Fruit fly (Drosophila melanogaster) whole organism, embryonic: ENCODE measurements around the gene Syt4.

Source experiments
- B-H2 ChIP-seq: fragments of 200-800 bp; sonication (Bioruptor generic); optimal IDR thresholded peaks from 2 replicates; lab custom pipeline; 2018; ENCODE audit warnings: missing biosample characterization, mild to moderate bottlenecking, missing genetic modification characterization
- Blimp-1 ChIP-seq: fragments of 200-800 bp; sonication (Bioruptor generic); optimal IDR thresholded peaks from 3 replicates; lab custom pipeline; 2018; ENCODE audit warnings: missing biosample characterization, missing genetic modification characterization, mild to moderate bottlenecking, moderate library complexity, missing genetic modification reagents
- CG11085 ChIP-seq: fragments of 200-800 bp; sonication (Bioruptor generic); IDR thresholded peaks from 2 replicates; pipeline ENCODE4 v1.3.6; 2022; ENCODE audit warnings: missing biosample characterization, missing genetic modification characterization
- CG11456 ChIP-seq: fragments of 200-800 bp; sonication (Bioruptor generic); IDR thresholded peaks from 3 replicates; pipeline ENCODE4 v1.3.6; 2022; ENCODE audit warnings: missing biosample characterization, missing genetic modification characterization
- CG12104 ChIP-seq: fragments of 200-800 bp; sonication (Bioruptor generic); optimal IDR thresholded peaks from 3 replicates; lab custom pipeline; 2016; ENCODE audit warnings: missing biosample characterization, missing genetic modification characterization
- CG13894 ChIP-seq: fragments of 200-800 bp; sonication (Bioruptor generic); optimal IDR thresholded peaks from 3 replicates; lab custom pipeline; 2018; ENCODE audit warnings: missing biosample characterization, mild to moderate bottlenecking, missing genetic modification characterization, moderate library complexity
- CG15269 ChIP-seq: fragments of 200-800 bp; sonication (Bioruptor generic); optimal IDR thresholded peaks from 2 replicates; lab custom pipeline; 2018; ENCODE audit warnings: missing biosample characterization, mild to moderate bottlenecking, missing genetic modification characterization, moderate library complexity
- CG15514 ChIP-seq: fragments of 200-800 bp; sonication (Bioruptor generic); optimal IDR thresholded peaks from 3 replicates; lab custom pipeline; 2017; ENCODE audit warnings: missing biosample characterization, missing genetic modification characterization, mild to moderate bottlenecking, moderate library complexity, missing genetic modification reagents
- CG1602 ChIP-seq: fragments of 200-800 bp; sonication (Bioruptor generic); optimal IDR thresholded peaks from 3 replicates; lab custom pipeline; 2016; ENCODE audit warnings: missing biosample characterization, missing genetic modification characterization
- CG17612 ChIP-seq: fragments of 200-800 bp; sonication (Bioruptor generic); IDR thresholded peaks from 2 replicates; pipeline ENCODE4 v1.3.6; 2022; ENCODE audit warnings: missing biosample characterization, missing genetic modification characterization
- CG18599 ChIP-seq: fragments of 200-800 bp; sonication (Bioruptor generic); optimal IDR thresholded peaks from 3 replicates; lab custom pipeline; 2017; ENCODE audit warnings: missing biosample characterization, missing genetic modification characterization, mild to moderate bottlenecking, moderate library complexity, missing genetic modification reagents
- CG2129 ChIP-seq: fragments of 200-800 bp; sonication (Bioruptor generic); IDR thresholded peaks from 2 replicates; pipeline ENCODE4 v1.3.6; 2022; ENCODE audit warnings: missing biosample characterization, missing genetic modification characterization; ENCODE audit not compliant: partially characterized antibody
- CG4854 ChIP-seq: fragments of 200-800 bp; sonication (Bioruptor generic); optimal IDR thresholded peaks from 2 replicates; lab custom pipeline; 2016; ENCODE audit warnings: missing biosample characterization, missing genetic modification characterization, inconsistent platforms
- CG5245 ChIP-seq: fragments of 200-800 bp; sonication (Bioruptor generic); optimal IDR thresholded peaks from 3 replicates; lab custom pipeline; 2016; ENCODE audit warnings: missing biosample characterization, missing genetic modification characterization
- CG6254 ChIP-seq: fragments of 200-800 bp; sonication (Bioruptor generic); optimal IDR thresholded peaks from 3 replicates; lab custom pipeline; 2017; ENCODE audit warnings: mild to moderate bottlenecking, missing biosample characterization, missing genetic modification reagents, missing genetic modification characterization
- CG6813 ChIP-seq: fragments of 200-800 bp; sonication (Bioruptor generic); optimal IDR thresholded peaks from 2 replicates; lab custom pipeline; 2017; ENCODE audit warnings: missing biosample characterization, missing genetic modification characterization, mild to moderate bottlenecking, moderate library complexity, missing genetic modification reagents
- CG9932 ChIP-seq: fragments of 200-800 bp; sonication (Bioruptor generic); IDR thresholded peaks from 2 replicates; pipeline ENCODE4 v1.3.6; 2022; ENCODE audit warnings: missing biosample characterization, missing genetic modification characterization
- CHES-1-like ChIP-seq: fragments of 200-800 bp; sonication (Bioruptor generic); optimal IDR thresholded peaks from 2 replicates; lab custom pipeline; 2016; ENCODE audit warnings: missing biosample characterization, missing genetic modification characterization
- CoRest ChIP-seq: fragments of 200-800 bp; sonication (Bioruptor generic); optimal IDR thresholded peaks from 3 replicates; lab custom pipeline; 2018; ENCODE audit warnings: missing biosample characterization, mild to moderate bottlenecking, missing genetic modification characterization, moderate library complexity
- Dek ChIP-seq: fragments of 200-800 bp; sonication (Bioruptor generic); optimal IDR thresholded peaks from 3 replicates; lab custom pipeline; 2019; ENCODE audit warnings: missing biosample characterization, mild to moderate bottlenecking, missing genetic modification characterization, moderate library complexity
- E2f1 ChIP-seq: fragments of 200-800 bp; sonication (Bioruptor generic); IDR thresholded peaks from 2 replicates; pipeline ENCODE4 v1.3.6; 2022; ENCODE audit warnings: missing biosample characterization, missing genetic modification characterization
- GATAe ChIP-seq: fragments of 200-800 bp; sonication (Bioruptor generic); conservative IDR thresholded peaks from 2 replicates; pipeline ENCODE4 v1.3.6; 2022; ENCODE audit warnings: missing biosample characterization, missing genetic modification characterization
- Hey ChIP-seq: fragments of 200-800 bp; sonication (Bioruptor generic); optimal IDR thresholded peaks from 3 replicates; lab custom pipeline; 2018; ENCODE audit warnings: missing biosample characterization, mild to moderate bottlenecking, missing genetic modification characterization
- Hmr ChIP-seq: fragments of 200-800 bp; sonication (Bioruptor generic); optimal IDR thresholded peaks from 3 replicates; lab custom pipeline; 2017; ENCODE audit warnings: mild to moderate bottlenecking, missing biosample characterization, missing genetic modification reagents, missing genetic modification characterization
- Hsf ChIP-seq: fragments of 200-800 bp; sonication (Bioruptor generic); optimal IDR thresholded peaks from 3 replicates; lab custom pipeline; 2016; ENCODE audit warnings: missing biosample characterization, missing genetic modification characterization
- Lim3 ChIP-seq: fragments of 200-800 bp; sonication (Bioruptor generic); IDR thresholded peaks from 2 replicates; pipeline ENCODE4 v1.3.6; 2022; ENCODE audit warnings: missing biosample characterization, missing genetic modification characterization
- Max ChIP-seq: fragments of 200-800 bp; sonication (Bioruptor generic); optimal IDR thresholded peaks from 2 replicates; lab custom pipeline; 2016; ENCODE audit warnings: missing biosample characterization, mild to moderate bottlenecking, missing genetic modification characterization
- Meics ChIP-seq: fragments of 200-800 bp; sonication (Bioruptor generic); optimal IDR thresholded peaks from 2 replicates; lab custom pipeline; 2017; ENCODE audit warnings: missing biosample characterization, mild to moderate bottlenecking, missing genetic modification characterization
- Myb ChIP-seq: fragments of 200-800 bp; sonication (Bioruptor generic); optimal IDR thresholded peaks from 2 replicates; lab custom pipeline; 2016; ENCODE audit warnings: missing biosample characterization, missing genetic modification characterization
- Rfx ChIP-seq: fragments of 200-800 bp; sonication (Bioruptor generic); IDR thresholded peaks from 2 replicates; pipeline ENCODE4 v1.3.6; 2022; ENCODE audit warnings: missing biosample characterization, missing genetic modification characterization
- br ChIP-seq: fragments of >200 bp; optimal IDR thresholded peaks from 2 replicates; lab custom pipeline; 2017
- crp ChIP-seq, 2 experiments: fragments of 200-800 bp; sonication (Bioruptor generic); optimal IDR thresholded peaks; 2 replicates in 1 of 2; 3 replicates in 1 of 2; lab custom pipeline; 2017; ENCODE audit warnings: missing biosample characterization in 2 of 2, missing genetic modification characterization in 2 of 2, mild to moderate bottlenecking in 1 of 2, moderate library complexity in 1 of 2
- cwo ChIP-seq: fragments of 200-800 bp; sonication (Bioruptor generic); optimal IDR thresholded peaks from 3 replicates; lab custom pipeline; 2017; ENCODE audit warnings: missing biosample characterization, missing genetic modification characterization, mild to moderate bottlenecking, moderate library complexity, missing genetic modification reagents
- emc ChIP-seq: fragments of 200-800 bp; sonication (Bioruptor generic); optimal IDR thresholded peaks from 2 replicates; lab custom pipeline; 2016; ENCODE audit warnings: missing biosample characterization, missing genetic modification characterization
- ems ChIP-seq: fragments of 200-800 bp; sonication (Bioruptor generic); optimal IDR thresholded peaks from 3 replicates; lab custom pipeline; 2016; ENCODE audit warnings: missing biosample characterization, missing genetic modification characterization
- eve ChIP-seq, 2 experiments: fragments of >200 bp; optimal IDR thresholded peaks; 2 replicates each; lab custom pipeline; 2017; ENCODE audit warnings: missing biosample characterization in 2 of 2, missing genetic modification characterization in 2 of 2
- exex ChIP-seq: fragments of 200-800 bp; sonication (Bioruptor generic); optimal IDR thresholded peaks from 4 replicates; lab custom pipeline; 2018; ENCODE audit warnings: missing biosample characterization, mild to moderate bottlenecking, missing genetic modification characterization, moderate library complexity
- fd3F ChIP-seq: fragments of 200-800 bp; sonication (Bioruptor generic); optimal IDR thresholded peaks from 2 replicates; lab custom pipeline; 2018; ENCODE audit warnings: missing biosample characterization, mild to moderate bottlenecking, missing genetic modification characterization, moderate library complexity
- gem ChIP-seq: fragments of 200-800 bp; sonication (Bioruptor generic); optimal IDR thresholded peaks from 2 replicates; lab custom pipeline; 2019; ENCODE audit warnings: missing biosample characterization, mild to moderate bottlenecking, missing genetic modification characterization, moderate library complexity
- grau ChIP-seq: fragments of 200-800 bp; optimal IDR thresholded peaks from 3 replicates; lab custom pipeline; 2019; ENCODE audit warnings: missing biosample characterization, mild to moderate bottlenecking, missing genetic modification characterization, moderate library complexity
- kni ChIP-seq: fragments of 200-800 bp; sonication (Bioruptor generic); optimal IDR thresholded peaks from 3 replicates; lab custom pipeline; 2017; ENCODE audit warnings: mild to moderate bottlenecking, missing biosample characterization, missing genetic modification reagents, missing genetic modification characterization
- peb ChIP-seq: fragments of 200-800 bp; sonication (Bioruptor generic); IDR thresholded peaks from 2 replicates; pipeline ENCODE4 v1.3.6; 2022; ENCODE audit warnings: missing biosample characterization, missing genetic modification characterization
- pnt ChIP-seq: fragments of 200-800 bp; sonication (Bioruptor generic); optimal IDR thresholded peaks from 3 replicates; lab custom pipeline; 2016; ENCODE audit warnings: missing biosample characterization, missing genetic modification characterization
- psq ChIP-seq: fragments of 200-800 bp; sonication (Bioruptor generic); optimal IDR thresholded peaks from 2 replicates; lab custom pipeline; 2017; ENCODE audit warnings: missing biosample characterization, missing genetic modification characterization
- sc ChIP-seq, 3 experiments: fragments of >200 bp in 2 of 3; fragments of 200-800 bp in 1 of 3; sonication (Bioruptor generic) in 1 of 3; optimal IDR thresholded peaks; 2 replicates in 2 of 3; 3 replicates in 1 of 3; lab custom pipeline; 2017; ENCODE audit warnings: mild to moderate bottlenecking in 1 of 3, missing biosample characterization in 1 of 3, missing genetic modification characterization in 1 of 3, missing genetic modification reagents in 1 of 3
- schlank ChIP-seq: fragments of 200-800 bp; sonication (Bioruptor generic); optimal IDR thresholded peaks from 2 replicates; lab custom pipeline; 2018; ENCODE audit warnings: missing biosample characterization, mild to moderate bottlenecking, missing genetic modification characterization
- so ChIP-seq: fragments of 200-800 bp; sonication (Bioruptor generic); IDR thresholded peaks from 3 replicates; pipeline ENCODE4 v1.3.6; 2022; ENCODE audit warnings: missing biosample characterization, missing genetic modification characterization
- vfl ChIP-seq: fragments of 200-800 bp; sonication (Bioruptor generic); optimal IDR thresholded peaks from 2 replicates; lab custom pipeline; 2016; ENCODE audit warnings: missing biosample characterization, missing genetic modification characterization
- wek ChIP-seq: fragments of 200-800 bp; sonication (Bioruptor generic); optimal IDR thresholded peaks from 3 replicates; lab custom pipeline; 2018; ENCODE audit warnings: missing biosample characterization, mild to moderate bottlenecking, missing genetic modification characterization, moderate library complexity
- zfh1 ChIP-seq: fragments of 200-800 bp; sonication (Bioruptor generic); IDR thresholded peaks from 3 replicates; pipeline ENCODE4 v1.3.6; 2022; ENCODE audit warnings: missing biosample characterization, missing genetic modification characterization

Syt4 gene

DNA sequence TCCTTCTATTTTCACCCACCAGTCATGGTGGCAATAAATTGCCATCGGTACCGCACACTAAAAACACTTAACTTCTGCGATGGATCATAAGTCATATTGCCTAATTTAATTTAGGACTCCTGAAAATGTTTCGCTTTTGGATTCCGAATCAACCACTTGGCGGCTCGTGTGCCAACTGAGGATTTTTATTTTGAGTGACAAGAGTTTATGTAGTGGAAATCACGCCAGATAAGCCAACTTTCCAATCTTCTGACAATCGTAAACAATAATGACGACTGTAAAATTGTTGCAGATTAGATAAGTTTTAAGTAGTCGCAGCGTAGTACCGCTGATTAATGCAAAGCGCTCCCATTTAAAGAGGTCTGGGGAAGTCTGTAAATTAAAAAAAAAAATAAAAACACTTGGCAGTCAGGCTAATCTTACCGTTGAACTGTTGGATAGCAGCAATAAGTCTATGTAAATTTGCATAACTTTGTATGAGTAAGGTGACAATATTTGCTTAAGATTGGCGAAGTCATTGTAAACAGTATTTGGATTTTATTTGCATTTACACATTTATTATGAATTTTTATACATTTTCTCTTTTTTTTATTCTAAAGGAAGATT lies 48.8 kb upstream of the Syt4 start, which contains the start of gene CG14606 (continued):
- TF ChIP-seq emc (GFP tag; lab: Kevin White, UChicago), result no peak
- no peak for TF ChIP-seq CG1602 (GFP tag; lab: Kevin White, UChicago)
- peak; percentile 21 for TF ChIP-seq CoRest (tag; lab: Kevin White, UChicago)
- TF ChIP-seq pnt, result no peak
- no peak for TF ChIP-seq CG6254
- no peak for TF ChIP-seq gem (tag; lab: Kevin White, UChicago)
- TF ChIP-seq sc (optimal IDR thresholded peaks at IDR 0.05; lab: Kevin White, UChicago), result no peak
- no peak for TF ChIP-seq sc (GFP tag; optimal IDR thresholded peaks at IDR 0.05; lab: Kevin White, UChicago)
- no peak for TF ChIP-seq ems (GFP tag; lab: Kevin White, UChicago)
- no peak for TF ChIP-seq CG11456 (GFP tag; lab: Robert Waterston, UW)
- no peak for TF ChIP-seq zfh1
- no peak for TF ChIP-seq Myb
- peak; percentile 74 for TF ChIP-seq Hmr
- TF ChIP-seq Dek, result no peak
- TF ChIP-seq E2f1, result no peak
- peak; percentile 73 for TF ChIP-seq Hey (tag; lab: Kevin White, UChicago)
- TF ChIP-seq psq (GFP tag; lab: Kevin White, UChicago), result no peak
- no peak for TF ChIP-seq CG17612
- TF ChIP-seq CG6813 (GFP tag; lab: Kevin White, UChicago), result no peak
- no peak for TF ChIP-seq CG5245 (GFP tag; lab: Kevin White, UChicago)
- no peak for TF ChIP-seq CG12104 (GFP tag; lab: Kevin White, UChicago)
- TF ChIP-seq Meics (GFP tag; lab: Kevin White, UChicago), result peak; percentile 48
- no peak for TF ChIP-seq br
- no peak for TF ChIP-seq peb (GFP tag; lab: Robert Waterston, UW)
- peak; percentile 21 for TF ChIP-seq B-H2 (GFP tag; lab: Kevin White, UChicago)
- TF ChIP-seq cwo (GFP tag; lab: Kevin White, UChicago), result peak; percentile 21
- no peak for TF ChIP-seq so
- no peak for TF ChIP-seq kni (GFP tag; lab: Kevin White, UChicago)
- TF ChIP-seq crp (GFP tag; optimal IDR thresholded peaks at IDR 0.05; lab: Kevin White, UChicago), result no peak
- TF ChIP-seq CG4854 (GFP tag; lab: Kevin White, UChicago), result no peak
- peak; percentile 36 for TF ChIP-seq schlank (tag; lab: Kevin White, UChicago)
- TF ChIP-seq CG15514 (GFP tag; lab: Kevin White, UChicago), result peak; percentile 35
- TF ChIP-seq GATAe (GFP tag; lab: Robert Waterston, UW), result 0 out of 2 replicates have a peak, but pooled peaks have one; percentile 38
- TF ChIP-seq Blimp-1, result no peak
- no peak for TF ChIP-seq Hsf
- no peak for TF ChIP-seq grau (tag; lab: Kevin White, UChicago)
- TF ChIP-seq eve (GFP tag; optimal IDR thresholded peaks at IDR 0.05; lab: Kevin White, UChicago), result no peak
- no peak for TF ChIP-seq vfl (GFP tag; lab: Kevin White, UChicago)
- no peak for TF ChIP-seq CG9932 (GFP tag; lab: Robert Waterston, UW)
- TF ChIP-seq CG2129 (GFP tag; lab: Robert Waterston, UW), result no peak
- no peak for TF ChIP-seq CG13894 (tag; lab: Kevin White, UChicago)
- TF ChIP-seq Rfx (GFP tag; lab: Robert Waterston, UW), result 0 out of 2 replicates have a peak, but pooled peaks have one; percentile 13
- TF ChIP-seq CG18599 (GFP tag; lab: Kevin White, UChicago), result peak; percentile 48
- peak; percentile 91 for TF ChIP-seq exex (tag; lab: Kevin White, UChicago)
- no peak for TF ChIP-seq CHES-1-like
- no peak for TF ChIP-seq Max (GFP tag; lab: Kevin White, UChicago)
- TF ChIP-seq Lim3 (GFP tag; lab: Robert Waterston, UW), result no peak
- TF ChIP-seq CG15269 (tag; lab: Kevin White, UChicago), result peak; percentile 41
- no peak for TF ChIP-seq CG11085 (GFP tag; lab: Robert Waterston, UW)
- TF ChIP-seq wek (GFP tag; lab: Kevin White, UChicago), result no peak
- TF ChIP-seq fd3F, result peak; percentile 33
